Fruit fly (Drosophila melanogaster) whole organism: ENCODE data around the gene Gdi.

Experiments
- CG8478 ChIP-seq: fragments of >200 bp; optimal IDR thresholded peaks from 2 replicates; lab custom pipeline; 2018; ENCODE audit warnings: inconsistent platforms
- EcR ChIP-seq, 2 experiments: fragments of >200 bp; optimal IDR thresholded peaks; 2 replicates each; lab custom pipeline; 2017; ENCODE audit warnings: missing biosample characterization in 2 of 2, missing genetic modification characterization in 2 of 2, missing genetic modification reagents in 2 of 2
- pan ChIP-seq: fragments of >200 bp; optimal IDR thresholded peaks from 2 replicates; lab custom pipeline; 2017
- psq ChIP-seq: fragments of >200 bp; optimal IDR thresholded peaks from 2 replicates; lab custom pipeline; 2017
- usp ChIP-seq: fragments of >200 bp; optimal IDR thresholded peaks from 2 replicates; lab custom pipeline; 2017; ENCODE audit warnings: missing biosample characterization, missing genetic modification characterization, mixed read lengths

- TF ChIP-seq psq (lab: Kevin White, UChicago) (peak; percentile 3), pan (lab: Kevin White, UChicago) (no peak), usp (GFP tag; lab: Kevin White, UChicago) (no peak), CG8478 (lab: Kevin White, UChicago) (no peak), EcR (GFP tag; optimal IDR thresholded peaks at IDR 0.05; lab: Kevin White, UChicago) (no peak)
These were observed at the start of gene Gdi for dm6 chr2L:9494663-9495417.
